Fruit fly (Drosophila melanogaster) whole organism, embryonic: ENCODE data around the gene srp.

Experiments used
- Aef1 ChIP-seq: fragments of 200-800 bp; sonication (Bioruptor generic); IDR thresholded peaks from 3 replicates; pipeline ENCODE4 v1.3.6; 2022; ENCODE audit warnings: missing biosample characterization, missing genetic modification characterization
- Antp ChIP-seq: fragments of 200-800 bp; sonication (Bioruptor generic); optimal IDR thresholded peaks from 3 replicates; lab custom pipeline; 2016; ENCODE audit warnings: missing biosample characterization, missing genetic modification characterization
- BtbVII ChIP-seq: fragments of 200-800 bp; sonication (Bioruptor generic); optimal IDR thresholded peaks from 3 replicates; lab custom pipeline; 2017; ENCODE audit warnings: missing biosample characterization, mild to moderate bottlenecking, missing genetic modification characterization
- CG10462 ChIP-seq: fragments of 200-800 bp; sonication (Bioruptor generic); optimal IDR thresholded peaks from 2 replicates; lab custom pipeline; 2016; ENCODE audit warnings: missing biosample characterization, missing genetic modification characterization
- CG12104 ChIP-seq: fragments of 200-800 bp; sonication (Bioruptor generic); optimal IDR thresholded peaks from 3 replicates; lab custom pipeline; 2016; ENCODE audit warnings: missing biosample characterization, missing genetic modification characterization
- CG12155 ChIP-seq: fragments of 200-800 bp; sonication (Bioruptor generic); optimal IDR thresholded peaks from 3 replicates; lab custom pipeline; 2016; ENCODE audit warnings: missing biosample characterization, missing genetic modification characterization
- CG13123 ChIP-seq: fragments of 200-800 bp; sonication (Bioruptor generic); optimal IDR thresholded peaks from 2 replicates; lab custom pipeline; 2016; ENCODE audit warnings: missing biosample characterization, missing genetic modification characterization
- CG13775 ChIP-seq: fragments of 200-800 bp; sonication (Bioruptor generic); optimal IDR thresholded peaks from 3 replicates; lab custom pipeline; 2017; ENCODE audit warnings: missing biosample characterization, mild to moderate bottlenecking, missing genetic modification characterization
- CG15479 ChIP-seq: fragments of 200-800 bp; sonication (Bioruptor generic); optimal IDR thresholded peaks from 3 replicates; lab custom pipeline; 2019; ENCODE audit warnings: missing biosample characterization, mild to moderate bottlenecking, missing genetic modification characterization, moderate library complexity
- CG17361 ChIP-seq: fragments of 200-800 bp; sonication (Bioruptor generic); IDR thresholded peaks from 3 replicates; pipeline ENCODE4 v1.3.6; 2022; ENCODE audit warnings: missing biosample characterization, missing genetic modification characterization
- CG17385 ChIP-seq: fragments of 200-800 bp; sonication (Bioruptor generic); optimal IDR thresholded peaks from 3 replicates; lab custom pipeline; 2018; ENCODE audit warnings: missing biosample characterization, mild to moderate bottlenecking, missing genetic modification characterization
- CG2120 ChIP-seq: fragments of 200-800 bp; sonication (Bioruptor generic); optimal IDR thresholded peaks from 3 replicates; lab custom pipeline; 2016; ENCODE audit warnings: missing biosample characterization, missing genetic modification characterization
- CG2875 ChIP-seq: fragments of 200-800 bp; sonication (Bioruptor generic); optimal IDR thresholded peaks from 2 replicates; lab custom pipeline; 2017; ENCODE audit warnings: missing biosample characterization, mild to moderate bottlenecking, missing genetic modification characterization, missing genetic modification reagents
- CG31224 ChIP-seq: fragments of 200-800 bp; sonication (Bioruptor generic); IDR thresholded peaks from 2 replicates; pipeline ENCODE4 v1.3.6; 2022; ENCODE audit warnings: missing biosample characterization, missing genetic modification characterization
- CG3281 ChIP-seq: fragments of 200-800 bp; sonication (Bioruptor generic); optimal IDR thresholded peaks from 3 replicates; lab custom pipeline; 2017; ENCODE audit warnings: missing biosample characterization, mild to moderate bottlenecking, missing genetic modification characterization
- CG6689 ChIP-seq: fragments of 200-800 bp; sonication (Bioruptor generic); IDR thresholded peaks from 2 replicates; pipeline ENCODE4 v1.3.6; 2022; ENCODE audit warnings: missing biosample characterization, missing genetic modification characterization
- CG8388 ChIP-seq: fragments of 200-800 bp; sonication (Bioruptor generic); optimal IDR thresholded peaks from 2 replicates; lab custom pipeline; 2019; ENCODE audit warnings: missing biosample characterization, mild to moderate bottlenecking, missing genetic modification characterization, moderate library complexity
- CG8944 ChIP-seq: fragments of 200-800 bp; sonication (Bioruptor generic); optimal IDR thresholded peaks from 3 replicates; lab custom pipeline; 2016; ENCODE audit warnings: missing biosample characterization, missing genetic modification characterization
- CG9609 ChIP-seq: fragments of 200-800 bp; sonication (Bioruptor generic); optimal IDR thresholded peaks from 3 replicates; lab custom pipeline; 2016; ENCODE audit warnings: missing biosample characterization, missing genetic modification characterization
- CG9727 ChIP-seq: fragments of 200-800 bp; sonication (Bioruptor generic); optimal IDR thresholded peaks from 3 replicates; lab custom pipeline; 2017; ENCODE audit warnings: missing biosample characterization, mild to moderate bottlenecking, missing genetic modification characterization
- CG9932 ChIP-seq: fragments of 200-800 bp; sonication (Bioruptor generic); IDR thresholded peaks from 2 replicates; pipeline ENCODE4 v1.3.6; 2022; ENCODE audit warnings: missing biosample characterization, missing genetic modification characterization
- CHES-1-like ChIP-seq: fragments of 200-800 bp; sonication (Bioruptor generic); optimal IDR thresholded peaks from 2 replicates; lab custom pipeline; 2016; ENCODE audit warnings: missing biosample characterization, missing genetic modification characterization
- Dek ChIP-seq: fragments of 200-800 bp; sonication (Bioruptor generic); optimal IDR thresholded peaks from 3 replicates; lab custom pipeline; 2019; ENCODE audit warnings: missing biosample characterization, mild to moderate bottlenecking, missing genetic modification characterization, moderate library complexity
- Eip74EF ChIP-seq, 2 experiments: fragments of 200-800 bp in 1 of 2; fragments of >200 bp in 1 of 2; sonication (Bioruptor generic) in 1 of 2; optimal IDR thresholded peaks; 2 replicates each; lab custom pipeline; 2017 to 2019; ENCODE audit warnings: missing biosample characterization in 2 of 2, missing genetic modification characterization in 2 of 2, mild to moderate bottlenecking in 1 of 2, moderate library complexity in 1 of 2
- GATAe ChIP-seq: fragments of 200-800 bp; sonication (Bioruptor generic); conservative IDR thresholded peaks from 2 replicates; pipeline ENCODE4 v1.3.6; 2022; ENCODE audit warnings: missing biosample characterization, missing genetic modification characterization
- Hr51 ChIP-seq, 2 experiments: fragments of 200-800 bp; sonication (Bioruptor generic); optimal IDR thresholded peaks; 2 replicates in 1 of 2; 3 replicates in 1 of 2; lab custom pipeline; 2016 to 2018; ENCODE audit warnings: missing biosample characterization in 2 of 2, missing genetic modification characterization in 2 of 2, mild to moderate bottlenecking in 1 of 2, moderate library complexity in 1 of 2
- Hsf ChIP-seq: fragments of 200-800 bp; sonication (Bioruptor generic); optimal IDR thresholded peaks from 3 replicates; lab custom pipeline; 2016; ENCODE audit warnings: missing biosample characterization, missing genetic modification characterization
- NFAT ChIP-seq: fragments of 200-800 bp; sonication (Bioruptor generic); IDR thresholded peaks from 2 replicates; pipeline ENCODE4 v1.3.6; 2022; ENCODE audit warnings: missing biosample characterization, missing genetic modification characterization
- Nf-YA ChIP-seq: fragments of 200-800 bp; sonication (Bioruptor generic); IDR thresholded peaks from 2 replicates; pipeline ENCODE4 v1.3.6; 2022; ENCODE audit warnings: missing biosample characterization, missing genetic modification characterization
- Sox100B ChIP-seq: fragments of 200-800 bp; sonication (Bioruptor generic); optimal IDR thresholded peaks from 3 replicates; lab custom pipeline; 2018; ENCODE audit warnings: missing biosample characterization, mild to moderate bottlenecking, missing genetic modification characterization
- Vsx1 ChIP-seq: fragments of 200-800 bp; sonication (Bioruptor generic); optimal IDR thresholded peaks from 2 replicates; lab custom pipeline; 2017; ENCODE audit warnings: missing biosample characterization, mild to moderate bottlenecking, missing genetic modification characterization, missing genetic modification reagents
- Xbp1 ChIP-seq: fragments of 200-800 bp; sonication (Bioruptor generic); optimal IDR thresholded peaks from 3 replicates; lab custom pipeline; 2016; ENCODE audit warnings: missing biosample characterization, mild to moderate bottlenecking, missing genetic modification characterization
- cato ChIP-seq: fragments of 200-800 bp; sonication (Bioruptor generic); optimal IDR thresholded peaks from 2 replicates; lab custom pipeline; 2016; ENCODE audit warnings: missing biosample characterization, missing genetic modification characterization, borderline replicate concordance
- danr ChIP-seq: fragments of 200-800 bp; sonication (Bioruptor generic); IDR thresholded peaks from 2 replicates; pipeline ENCODE4 v1.3.6; 2022; ENCODE audit warnings: missing biosample characterization, missing genetic modification characterization
- dm ChIP-seq: fragments of 200-800 bp; sonication (Bioruptor generic); optimal IDR thresholded peaks from 3 replicates; lab custom pipeline; 2016; ENCODE audit warnings: missing biosample characterization, missing genetic modification characterization
- ewg ChIP-seq: fragments of 200-800 bp; sonication (Bioruptor generic); optimal IDR thresholded peaks from 3 replicates; lab custom pipeline; 2017; ENCODE audit warnings: mild to moderate bottlenecking, missing biosample characterization, missing genetic modification reagents, missing genetic modification characterization
- fu2 ChIP-seq: fragments of 200-800 bp; sonication (Bioruptor generic); optimal IDR thresholded peaks from 2 replicates; lab custom pipeline; 2016; ENCODE audit warnings: missing biosample characterization, missing genetic modification characterization
- gce ChIP-seq: fragments of 200-800 bp; sonication (Bioruptor generic); IDR thresholded peaks from 3 replicates; pipeline ENCODE4 v1.3.6; 2022; ENCODE audit warnings: missing biosample characterization, missing genetic modification characterization
- gsb ChIP-seq: fragments of 200-800 bp; sonication (Bioruptor generic); IDR thresholded peaks from 2 replicates; pipeline ENCODE4 v1.3.6; 2022; ENCODE audit warnings: missing biosample characterization, missing genetic modification characterization
- hb ChIP-seq: fragments of 200-800 bp; sonication (Bioruptor generic); IDR thresholded peaks from 3 replicates; pipeline ENCODE4 v1.3.6; 2022; ENCODE audit warnings: missing biosample characterization, missing genetic modification characterization; ENCODE audit not compliant: partially characterized antibody
- jumu ChIP-seq: fragments of 200-800 bp; sonication (Bioruptor generic); optimal IDR thresholded peaks from 3 replicates; lab custom pipeline; 2016; ENCODE audit warnings: missing biosample characterization, missing genetic modification characterization
- knrl ChIP-seq: fragments of 200-800 bp; sonication (Bioruptor generic); IDR thresholded peaks from 3 replicates; pipeline ENCODE4 v1.3.6; 2022; ENCODE audit warnings: missing biosample characterization, missing genetic modification characterization; ENCODE audit not compliant: partially characterized antibody
- luna ChIP-seq: fragments of 200-800 bp; sonication (Bioruptor generic); optimal IDR thresholded peaks from 2 replicates; lab custom pipeline; 2016; ENCODE audit warnings: missing biosample characterization, missing genetic modification characterization
- mld ChIP-seq: fragments of 200-800 bp; sonication (Bioruptor generic); IDR thresholded peaks from 3 replicates; pipeline ENCODE4 v1.3.6; 2022; ENCODE audit warnings: missing biosample characterization, missing genetic modification characterization; ENCODE audit not compliant: partially characterized antibody
- pb ChIP-seq: fragments of 200-800 bp; sonication (Bioruptor generic); optimal IDR thresholded peaks from 3 replicates; lab custom pipeline; 2016; ENCODE audit warnings: missing biosample characterization, missing genetic modification characterization
- pfk ChIP-seq: fragments of 200-800 bp; sonication (Bioruptor generic); optimal IDR thresholded peaks from 2 replicates; lab custom pipeline; 2018; ENCODE audit warnings: missing biosample characterization, mild to moderate bottlenecking, missing genetic modification characterization, moderate library complexity
- sisA ChIP-seq: fragments of 200-800 bp; sonication (Bioruptor generic); IDR thresholded peaks from 2 replicates; pipeline ENCODE4 v1.3.6; 2022; ENCODE audit warnings: missing biosample characterization, missing genetic modification characterization
- slp2 ChIP-seq: fragments of 200-800 bp; sonication (Bioruptor generic); optimal IDR thresholded peaks from 2 replicates; lab custom pipeline; 2016; ENCODE audit warnings: missing biosample characterization, missing genetic modification characterization
- so ChIP-seq: fragments of 200-800 bp; sonication (Bioruptor generic); IDR thresholded peaks from 3 replicates; pipeline ENCODE4 v1.3.6; 2022; ENCODE audit warnings: missing biosample characterization, missing genetic modification characterization
- zfh1 ChIP-seq: fragments of 200-800 bp; sonication (Bioruptor generic); IDR thresholded peaks from 3 replicates; pipeline ENCODE4 v1.3.6; 2022; ENCODE audit warnings: missing biosample characterization, missing genetic modification characterization
- zfh2 ChIP-seq: fragments of 200-800 bp; sonication (Bioruptor generic); optimal IDR thresholded peaks from 2 replicates; lab custom pipeline; 2016; ENCODE audit warnings: missing biosample characterization, missing genetic modification characterization

Gene srp

dm6 chr3R:15974235-15974634 lies 11.7 kb upstream of the srp start (continued):
- TF ChIP-seq mld (GFP tag; lab: Robert Waterston, UW) (no peak), Nf-YA (no peak), Xbp1 (GFP tag; lab: Kevin White, UChicago) (peak; percentile 85), zfh1 (GFP tag; lab: Robert Waterston, UW) (no peak), CG8388 (GFP tag; lab: Kevin White, UChicago) (peak; percentile 78), knrl (GFP tag; lab: Robert Waterston, UW) (no peak), CG17361 (GFP tag; lab: Robert Waterston, UW) (no peak), slp2 (GFP tag; lab: Kevin White, UChicago) (peak; percentile 71), pfk (no peak), CG6689 (GFP tag; lab: Robert Waterston, UW) (no peak), Aef1 (GFP tag; lab: Robert Waterston, UW) (no peak), Hsf (GFP tag; lab: Kevin White, UChicago) (peak; percentile 78), Sox100B (GFP tag; lab: Kevin White, UChicago) (peak; percentile 82), CG31224 (GFP tag; lab: Robert Waterston, UW) (no peak), Eip74EF (GFP tag; optimal IDR thresholded peaks at IDR 0.05; lab: Kevin White, UChicago) (peak in 1 of 2 experiments; percentile 67), CG2120 (peak; percentile 83), so (GFP tag; lab: Robert Waterston, UW) (no peak), CG8944 (GFP tag; lab: Kevin White, UChicago) (peak; percentile 80), Vsx1 (peak; percentile 61), CG13123 (peak; percentile 51), ewg (GFP tag; lab: Kevin White, UChicago) (peak; percentile 32), dm (GFP tag; lab: Kevin White, UChicago) (peak; percentile 21), BtbVII (GFP tag; lab: Kevin White, UChicago) (peak; percentile 75), gsb (no peak), hb (GFP tag; lab: Robert Waterston, UW) (no peak), pb (GFP tag; lab: Kevin White, UChicago) (peak; percentile 70), CG12155 (GFP tag; lab: Kevin White, UChicago) (peak; percentile 70), luna (GFP tag; lab: Kevin White, UChicago) (peak; percentile 68), CG15479 (GFP tag; lab: Kevin White, UChicago) (no peak), CG12104 (GFP tag; lab: Kevin White, UChicago) (peak; percentile 53), Dek (tag; lab: Kevin White, UChicago) (peak; percentile 74), GATAe (GFP tag; lab: Robert Waterston, UW) (no peak), CG2875 (GFP tag; lab: Kevin White, UChicago) (peak; percentile 65), CG3281 (GFP tag; lab: Kevin White, UChicago) (peak; percentile 86), CG9727 (GFP tag; lab: Kevin White, UChicago) (peak; percentile 74), CHES-1-like (GFP tag; lab: Kevin White, UChicago) (peak; percentile 70), gce (GFP tag; lab: Robert Waterston, UW) (no peak), Antp (GFP tag; lab: Kevin White, UChicago) (peak; percentile 74), danr (GFP tag; lab: Robert Waterston, UW) (no peak), cato (GFP tag; lab: Kevin White, UChicago) (peak; percentile 72), Hr51 (GFP tag; optimal IDR thresholded peaks at IDR 0.05; lab: Kevin White, UChicago) (peak; percentile 47 to 91), fu2 (GFP tag; lab: Kevin White, UChicago) (peak; percentile 64), CG9932 (GFP tag; lab: Robert Waterston, UW) (no peak), CG13775 (GFP tag; lab: Kevin White, UChicago) (peak; percentile 79), CG17385 (GFP tag; lab: Kevin White, UChicago) (peak; percentile 70), sisA (GFP tag; lab: Robert Waterston, UW) (no peak), NFAT (GFP tag; lab: Robert Waterston, UW) (no peak), zfh2 (peak; percentile 63), CG10462 (GFP tag; lab: Kevin White, UChicago) (peak; percentile 66), jumu (GFP tag; lab: Kevin White, UChicago) (peak; percentile 74), CG9609 (GFP tag; lab: Kevin White, UChicago) (peak; percentile 83)
